Fruit fly (Drosophila melanogaster): ENCODE measurements around the gene CG13051.

CG13051 gene

dm6 chr3L:16305820-16306650 is 41.1 kb upstream of the CG13051 start, which contains the start of the genes CG13043 and CG13063 (continued):
- TF ChIP-seq Hmx (GFP tag; optimal IDR thresholded peaks at IDR 0.05), result no peak
- TF ChIP-seq gt (GFP tag; IDR thresholded peaks at IDR 0.05), result no peak
- TF ChIP-seq Med (GFP tag), result no peak
- TF ChIP-seq CG4404 (GFP tag; IDR thresholded peaks at IDR 0.05), result no peak
- 0 out of 2 replicates have a peak, but pooled peaks have one; percentile 17 for TF ChIP-seq H2.0 (GFP tag; IDR thresholded peaks at IDR 0.05)
- TF ChIP-seq CG14710 (tag; optimal IDR thresholded peaks at IDR 0.05), result no peak
- TF ChIP-seq CG13775 (GFP tag; optimal IDR thresholded peaks at IDR 0.05), result no peak
- no peak for TF ChIP-seq CG8944 (GFP tag; optimal IDR thresholded peaks at IDR 0.05)
- no peak for TF ChIP-seq hkb (optimal IDR thresholded peaks at IDR 0.05)
- 0 out of 2 replicates have a peak, but pooled peaks have one; percentile 25 for TF ChIP-seq hkb (GFP tag; IDR thresholded peaks at IDR 0.05)
- TF ChIP-seq CG34224 (GFP tag; IDR thresholded peaks at IDR 0.05; ENCODE audit: partially characterized antibody), result no peak
- TF ChIP-seq CG33557 (GFP tag; optimal IDR thresholded peaks at IDR 0.05), result no peak
- TF ChIP-seq MESR4 (GFP tag; optimal IDR thresholded peaks at IDR 0.05), result no peak
- TF ChIP-seq Gug (GFP tag; IDR thresholded peaks at IDR 0.05), result no peak
- no peak for TF ChIP-seq CG8359 (GFP tag; optimal IDR thresholded peaks at IDR 0.05; ENCODE audit: borderline replicate concordance)
- TF ChIP-seq HLH3B (GFP tag; IDR thresholded peaks at IDR 0.05), result no peak
- TF ChIP-seq NFAT (GFP tag; IDR thresholded peaks at IDR 0.05), result no peak
- TF ChIP-seq ems (GFP tag; optimal IDR thresholded peaks at IDR 0.05), result no peak
- no peak for TF ChIP-seq CG16815 (GFP tag; optimal IDR thresholded peaks at IDR 0.05)
- no peak for TF ChIP-seq sima (GFP tag; optimal IDR thresholded peaks at IDR 0.05)
- no peak for TF ChIP-seq CG18262 (tag; optimal IDR thresholded peaks at IDR 0.05)
- no peak for TF ChIP-seq vvl (GFP tag; IDR thresholded peaks at IDR 0.05)
- no peak for TF ChIP-seq odd (GFP tag; optimal IDR thresholded peaks at IDR 0.05)
- TF ChIP-seq CG14014 (GFP tag; IDR thresholded peaks at IDR 0.05), result no peak
- TF ChIP-seq Oli (tag; optimal IDR thresholded peaks at IDR 0.05), result peak; percentile 22
- no peak for TF ChIP-seq CG3995 (GFP tag; optimal IDR thresholded peaks at IDR 0.05)
- TF ChIP-seq en (GFP tag; optimal IDR thresholded peaks at IDR 0.05), result no peak
- no peak for TF ChIP-seq gro (GFP tag; optimal IDR thresholded peaks at IDR 0.05)
- TF ChIP-seq Sry-β (GFP tag; optimal IDR thresholded peaks at IDR 0.05), result no peak
- no peak for TF ChIP-seq shn (GFP tag; optimal IDR thresholded peaks at IDR 0.05)
- peak; percentile 41; the same call in 1 of the 3 replicates for TF ChIP-seq row (GFP tag; IDR thresholded peaks at IDR 0.05)
- TF ChIP-seq Kr (GFP tag; optimal IDR thresholded peaks at IDR 0.05), result no peak
- peak; percentile 11 for TF ChIP-seq CG7556 (GFP tag; optimal IDR thresholded peaks at IDR 0.05)
- no peak for TF ChIP-seq Six4 (GFP tag; optimal IDR thresholded peaks at IDR 0.05)
- TF ChIP-seq Dbx (GFP tag; IDR thresholded peaks at IDR 0.05), result no peak
- no peak for TF ChIP-seq Hsf (GFP tag; optimal IDR thresholded peaks at IDR 0.05)
- peak; percentile 32 for TF ChIP-seq Sox100B (GFP tag; optimal IDR thresholded peaks at IDR 0.05)
- TF ChIP-seq Eip74EF (GFP tag; optimal IDR thresholded peaks at IDR 0.05), result peak in 1 of 2 experiments; percentile 5
- no peak for TF ChIP-seq CG16813 (GFP tag; IDR thresholded peaks at IDR 0.05; ENCODE audit: partially characterized antibody)
- no peak for TF ChIP-seq crol (GFP tag; IDR thresholded peaks at IDR 0.05)
- no peak for TF ChIP-seq HLHmδ (GFP tag; optimal IDR thresholded peaks at IDR 0.05)
- TF ChIP-seq HLH4C (GFP tag; IDR thresholded peaks at IDR 0.05; ENCODE audit: partially characterized antibody), result no peak
- no peak for TF ChIP-seq CG11695 (GFP tag; IDR thresholded peaks at IDR 0.05)
- no peak for TF ChIP-seq CG17186 (GFP tag; optimal IDR thresholded peaks at IDR 0.05)
- no peak for TF ChIP-seq Oaz (GFP tag; IDR thresholded peaks at IDR 0.05)
- TF ChIP-seq fd64A (GFP tag; optimal IDR thresholded peaks at IDR 0.05), result no peak
- TF ChIP-seq sqz (GFP tag; optimal IDR thresholded peaks at IDR 0.05), result no peak
- TF ChIP-seq bowl (GFP tag; IDR thresholded peaks at IDR 0.05), result no peak
- no peak for TF ChIP-seq hth (optimal IDR thresholded peaks at IDR 0.05)
- TF ChIP-seq CG7839 (tag; optimal IDR thresholded peaks at IDR 0.05), result peak; percentile 26

Data from whole organism, embryonic.